Fruit fly (Drosophila melanogaster) whole organism, embryonic: Measurements from ENCODE around the gene Tom70.

Experiments
- Bdp1 ChIP-seq: fragments of 200-800 bp; sonication (Bioruptor generic); optimal IDR thresholded peaks from 3 replicates; lab custom pipeline; 2016; ENCODE audit warnings: missing biosample characterization, missing genetic modification characterization
- CG11456 ChIP-seq: fragments of 200-800 bp; sonication (Bioruptor generic); IDR thresholded peaks from 3 replicates; pipeline ENCODE4 v1.3.6; 2022; ENCODE audit warnings: missing biosample characterization, missing genetic modification characterization
- CG12155 ChIP-seq: fragments of 200-800 bp; sonication (Bioruptor generic); optimal IDR thresholded peaks from 3 replicates; lab custom pipeline; 2016; ENCODE audit warnings: missing biosample characterization, missing genetic modification characterization
- CG15514 ChIP-seq: fragments of 200-800 bp; sonication (Bioruptor generic); optimal IDR thresholded peaks from 3 replicates; lab custom pipeline; 2017; ENCODE audit warnings: missing biosample characterization, missing genetic modification characterization, mild to moderate bottlenecking, moderate library complexity, missing genetic modification reagents
- CG15696 ChIP-seq: fragments of 200-800 bp; sonication (Bioruptor generic); optimal IDR thresholded peaks from 2 replicates; lab custom pipeline; 2019; ENCODE audit warnings: missing biosample characterization, mild to moderate bottlenecking, missing genetic modification characterization, moderate library complexity
- CG1602 ChIP-seq: fragments of 200-800 bp; sonication (Bioruptor generic); optimal IDR thresholded peaks from 3 replicates; lab custom pipeline; 2016; ENCODE audit warnings: missing biosample characterization, missing genetic modification characterization
- CG16813 ChIP-seq: fragments of 200-800 bp; sonication (Bioruptor generic); IDR thresholded peaks from 3 replicates; pipeline ENCODE4 v1.3.6; 2022; ENCODE audit warnings: missing biosample characterization, missing genetic modification characterization; ENCODE audit not compliant: partially characterized antibody
- CG16815 ChIP-seq: fragments of 200-800 bp; sonication (Bioruptor generic); optimal IDR thresholded peaks from 3 replicates; lab custom pipeline; 2017; ENCODE audit warnings: missing biosample characterization, mild to moderate bottlenecking, missing genetic modification characterization
- CG17912 ChIP-seq: fragments of 200-800 bp; sonication (Bioruptor generic); optimal IDR thresholded peaks from 2 replicates; lab custom pipeline; 2018; ENCODE audit warnings: missing biosample characterization, mild to moderate bottlenecking, missing genetic modification characterization
- CG18011 ChIP-seq: fragments of 200-800 bp; sonication (Bioruptor generic); optimal IDR thresholded peaks from 2 replicates; lab custom pipeline; 2017; ENCODE audit warnings: missing biosample characterization, missing genetic modification characterization, mild to moderate bottlenecking, moderate library complexity, missing genotype
- CG18619 ChIP-seq: fragments of 200-800 bp; sonication (Bioruptor generic); optimal IDR thresholded peaks from 3 replicates; lab custom pipeline; 2017; ENCODE audit warnings: missing biosample characterization, mild to moderate bottlenecking, missing genetic modification characterization
- CG2129 ChIP-seq: fragments of 200-800 bp; sonication (Bioruptor generic); IDR thresholded peaks from 2 replicates; pipeline ENCODE4 v1.3.6; 2022; ENCODE audit warnings: missing biosample characterization, missing genetic modification characterization; ENCODE audit not compliant: partially characterized antibody
- CG2889 ChIP-seq: fragments of 200-800 bp; sonication (Bioruptor generic); IDR thresholded peaks from 3 replicates; pipeline ENCODE4 v1.3.6; 2022; ENCODE audit warnings: missing biosample characterization, missing genetic modification characterization
- CG30403 ChIP-seq: fragments of 200-800 bp; sonication (Bioruptor generic); optimal IDR thresholded peaks from 3 replicates; lab custom pipeline; 2016; ENCODE audit warnings: missing biosample characterization, missing genetic modification characterization
- CG34376 ChIP-seq: fragments of 200-800 bp; sonication (Bioruptor generic); optimal IDR thresholded peaks from 2 replicates; lab custom pipeline; 2018; ENCODE audit warnings: missing biosample characterization, mild to moderate bottlenecking, missing genetic modification characterization
- CG34422 ChIP-seq: fragments of 200-800 bp; sonication (Bioruptor generic); IDR thresholded peaks from 3 replicates; pipeline ENCODE4 v1.3.6; 2022; ENCODE audit warnings: missing biosample characterization, missing genetic modification characterization
- CG4730 ChIP-seq: fragments of 200-800 bp; sonication (Bioruptor generic); IDR thresholded peaks from 2 replicates; pipeline ENCODE4 v1.3.6; 2022; ENCODE audit warnings: missing biosample characterization, missing genetic modification characterization
- CG6272 ChIP-seq: fragments of 200-800 bp; sonication (Bioruptor generic); IDR thresholded peaks from 2 replicates; pipeline ENCODE4 v1.3.6; 2022; ENCODE audit warnings: missing biosample characterization, missing genetic modification characterization
- CG7556 ChIP-seq: fragments of 200-800 bp; sonication (Bioruptor generic); optimal IDR thresholded peaks from 2 replicates; lab custom pipeline; 2017; ENCODE audit warnings: missing biosample characterization, mild to moderate bottlenecking, missing genetic modification characterization
- CG8765 ChIP-seq: fragments of 200-800 bp; sonication (Bioruptor generic); IDR thresholded peaks from 2 replicates; pipeline ENCODE4 v1.3.6; 2022; ENCODE audit warnings: missing biosample characterization, missing genetic modification characterization
- Dll ChIP-seq: fragments of 200-800 bp; sonication (Bioruptor generic); IDR thresholded peaks from 4 replicates; pipeline ENCODE4 v1.3.6; 2022; ENCODE audit warnings: missing biosample characterization, missing genetic modification characterization; ENCODE audit not compliant: partially characterized antibody
- HmgD ChIP-seq: fragments of 200-800 bp; sonication (Bioruptor generic); optimal IDR thresholded peaks from 3 replicates; lab custom pipeline; 2016; ENCODE audit warnings: missing biosample characterization, missing genetic modification characterization
- Lim3 ChIP-seq: fragments of 200-800 bp; sonication (Bioruptor generic); IDR thresholded peaks from 2 replicates; pipeline ENCODE4 v1.3.6; 2022; ENCODE audit warnings: missing biosample characterization, missing genetic modification characterization
- Nf-YB ChIP-seq: fragments of 200-800 bp; sonication (Bioruptor generic); optimal IDR thresholded peaks from 3 replicates; lab custom pipeline; 2019; ENCODE audit warnings: missing biosample characterization, mild to moderate bottlenecking, missing genetic modification characterization, moderate library complexity
- Oli ChIP-seq: fragments of 200-800 bp; sonication (Bioruptor generic); optimal IDR thresholded peaks from 2 replicates; lab custom pipeline; 2018; ENCODE audit warnings: missing biosample characterization, mild to moderate bottlenecking, missing genetic modification characterization, moderate library complexity
- Poxn ChIP-seq: fragments of 200-800 bp; sonication (Bioruptor generic); IDR thresholded peaks from 2 replicates; pipeline ENCODE4 v1.3.6; 2022; ENCODE audit warnings: missing biosample characterization, missing genetic modification characterization
- Six4 ChIP-seq: fragments of 200-800 bp; sonication (Bioruptor generic); optimal IDR thresholded peaks from 2 replicates; lab custom pipeline; 2016; ENCODE audit warnings: missing biosample characterization, missing genetic modification characterization
- Sry-δ ChIP-seq: fragments of 200-800 bp; sonication (Bioruptor generic); optimal IDR thresholded peaks from 2 replicates; lab custom pipeline; 2016; ENCODE audit warnings: missing biosample characterization, missing genetic modification characterization
- ap ChIP-seq: fragments of 200-800 bp; sonication (Bioruptor generic); IDR thresholded peaks from 2 replicates; pipeline ENCODE4 v1.3.6; 2022; ENCODE audit warnings: missing biosample characterization, missing genetic modification characterization
- ase ChIP-seq: fragments of 200-800 bp; sonication (Bioruptor generic); IDR thresholded peaks from 3 replicates; pipeline ENCODE4 v1.3.6; 2022; ENCODE audit warnings: missing biosample characterization, missing genetic modification characterization
- ash1 ChIP-seq: fragments of 200-800 bp; sonication (Bioruptor generic); optimal IDR thresholded peaks from 2 replicates; lab custom pipeline; 2018; ENCODE audit warnings: missing biosample characterization, mild to moderate bottlenecking, missing genetic modification characterization
- bigmax ChIP-seq: fragments of 200-800 bp; sonication (Bioruptor generic); optimal IDR thresholded peaks from 2 replicates; lab custom pipeline; 2018; ENCODE audit warnings: missing biosample characterization, mild to moderate bottlenecking, missing genetic modification characterization
- cas ChIP-seq: fragments of 200-800 bp; sonication (Bioruptor generic); IDR thresholded peaks from 2 replicates; pipeline ENCODE4 v1.3.6; 2022; ENCODE audit warnings: missing biosample characterization, missing genetic modification characterization
- crc ChIP-seq: fragments of 200-800 bp; sonication (Bioruptor generic); optimal IDR thresholded peaks from 2 replicates; lab custom pipeline; 2016; ENCODE audit warnings: missing biosample characterization, missing genetic modification characterization
- crp ChIP-seq, 2 experiments: fragments of 200-800 bp; sonication (Bioruptor generic); optimal IDR thresholded peaks; 2 replicates in 1 of 2; 3 replicates in 1 of 2; lab custom pipeline; 2017; ENCODE audit warnings: missing biosample characterization in 2 of 2, missing genetic modification characterization in 2 of 2, mild to moderate bottlenecking in 1 of 2, moderate library complexity in 1 of 2
- dpn ChIP-seq, 2 experiments: fragments of 200-800 bp; sonication (Bioruptor generic); optimal IDR thresholded peaks; 3 replicates each; lab custom pipeline; 2016; ENCODE audit warnings: missing biosample characterization in 2 of 2, missing genetic modification characterization in 2 of 2
- fru ChIP-seq: fragments of >200 bp; optimal IDR thresholded peaks from 2 replicates; lab custom pipeline; 2017
- ken ChIP-seq: fragments of 200-800 bp; sonication (Bioruptor generic); IDR thresholded peaks from 3 replicates; pipeline ENCODE4 v1.3.6; 2022; ENCODE audit warnings: missing biosample characterization, missing genetic modification characterization
- lbe ChIP-seq: fragments of 200-800 bp; sonication (Bioruptor generic); optimal IDR thresholded peaks from 2 replicates; lab custom pipeline; 2016; ENCODE audit warnings: missing biosample characterization, mild to moderate bottlenecking, missing genetic modification characterization
- pan ChIP-seq, 4 experiments: fragments of >200 bp in 3 of 4; fragments of 200-800 bp in 1 of 4; sonication (Bioruptor generic) in 1 of 4; optimal IDR thresholded peaks in 3 of 4; IDR thresholded peaks in 1 of 4; 2 replicates each; pipeline versions ENCODE4 v1.3.6 to Lab custom; 2017 to 2022; ENCODE audit warnings: missing biosample characterization in 2 of 4, missing genetic modification characterization in 2 of 4, mixed read lengths in 1 of 4
- sens-2 ChIP-seq: fragments of 200-800 bp; sonication (Bioruptor generic); IDR thresholded peaks from 2 replicates; pipeline ENCODE4 v1.3.6; 2022; ENCODE audit warnings: missing biosample characterization, missing genetic modification characterization
- slbo ChIP-seq: fragments of 200-800 bp; sonication (Bioruptor generic); IDR thresholded peaks from 2 replicates; pipeline ENCODE4 v1.3.6; 2022; ENCODE audit warnings: missing biosample characterization, missing genetic modification characterization
- slou ChIP-seq: fragments of 200-800 bp; sonication (Bioruptor generic); optimal IDR thresholded peaks from 3 replicates; lab custom pipeline; 2016; ENCODE audit warnings: missing biosample characterization, missing genetic modification characterization
- sna ChIP-seq: fragments of 200-800 bp; sonication (Bioruptor generic); IDR thresholded peaks from 2 replicates; pipeline ENCODE4 v1.3.6; 2022; ENCODE audit warnings: missing biosample characterization, missing genetic modification characterization; ENCODE audit not compliant: partially characterized antibody
- unc-4 ChIP-seq: fragments of 200-800 bp; sonication (Bioruptor generic); IDR thresholded peaks from 2 replicates; pipeline ENCODE4 v1.3.6; 2022; ENCODE audit warnings: missing biosample characterization, missing genetic modification characterization; ENCODE audit not compliant: partially characterized antibody
- zf30C ChIP-seq: fragments of 200-800 bp; sonication (Bioruptor generic); optimal IDR thresholded peaks from 3 replicates; lab custom pipeline; 2018; ENCODE audit warnings: missing biosample characterization, mild to moderate bottlenecking, missing genetic modification characterization
- zfh2 ChIP-seq: fragments of 200-800 bp; sonication (Bioruptor generic); optimal IDR thresholded peaks from 2 replicates; lab custom pipeline; 2016; ENCODE audit warnings: missing biosample characterization, missing genetic modification characterization

Tom70 gene

DNA sequence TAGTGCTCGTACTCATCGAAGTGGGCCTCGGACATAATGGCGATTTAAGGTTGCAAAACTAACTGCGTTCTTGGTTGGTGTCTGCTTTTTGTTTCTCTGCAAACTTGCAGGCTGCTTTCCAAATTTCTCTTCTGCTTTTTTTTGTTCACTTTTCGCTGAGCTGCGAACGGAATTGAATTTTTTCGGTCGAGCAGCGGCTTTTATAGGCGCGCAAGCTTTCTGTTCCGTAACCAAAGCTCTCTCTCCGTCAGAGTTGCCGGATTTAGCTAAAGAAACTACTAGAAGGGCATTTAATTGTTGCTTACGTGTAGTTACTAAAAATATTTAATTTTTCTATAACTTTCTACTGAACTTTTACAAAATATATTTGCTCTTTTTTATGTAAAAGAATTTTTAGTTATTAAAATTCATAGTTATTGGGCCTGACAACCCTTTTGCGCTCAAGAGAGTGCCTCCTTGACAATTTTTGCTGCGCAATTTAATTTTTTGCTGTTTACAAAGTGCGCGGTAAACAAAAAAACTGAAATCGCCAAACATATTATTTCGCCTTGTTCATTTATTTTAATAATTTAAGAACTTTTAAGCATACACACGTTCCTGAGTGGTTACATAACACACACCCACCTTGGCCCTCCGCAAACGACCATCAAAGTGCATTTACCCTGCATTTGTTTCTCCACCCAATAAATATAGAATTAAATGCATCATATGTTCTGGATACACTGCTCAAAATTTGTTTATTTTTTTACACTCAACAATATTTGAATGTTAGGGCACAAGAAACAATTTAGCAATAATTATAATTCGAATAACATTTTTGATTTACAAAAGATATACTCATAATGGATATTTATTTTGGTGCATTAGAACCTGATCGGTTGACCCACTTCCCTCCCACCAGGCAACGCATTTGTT is 7.9 kb upstream of the Tom70 start, which contains the start of gene CG6770 (continued):
- TF ChIP-seq Dll (no peak), CG11456 (peak; percentile 77; the same call in 2 of the 3 replicates), CG2889 (peak; percentile 70), ken (peak; percentile 73), dpn (GFP tag; optimal IDR thresholded peaks at IDR 0.05; lab: Kevin White, UChicago) (peak; percentile 71), ash1 (GFP tag; lab: Kevin White, UChicago) (peak; percentile 17), ap (GFP tag; lab: Robert Waterston, UW) (peak; percentile 78), zfh2 (GFP tag; lab: Kevin White, UChicago) (peak; percentile 51), CG15696 (tag; lab: Kevin White, UChicago) (peak; percentile 12), Bdp1 (GFP tag; lab: Kevin White, UChicago) (no peak), sens-2 (GFP tag; lab: Robert Waterston, UW) (peak; percentile 53), Nf-YB (GFP tag; lab: Kevin White, UChicago) (peak; percentile 67), CG18619 (GFP tag; lab: Kevin White, UChicago) (peak; percentile 86), sna (GFP tag; lab: Robert Waterston, UW) (0 out of 2 replicates have a peak, but pooled peaks have one; percentile 28), CG15514 (peak; percentile 87), slou (GFP tag; lab: Kevin White, UChicago) (no peak), CG17912 (no peak), CG34422 (GFP tag; lab: Robert Waterston, UW) (peak; percentile 68), Sry-δ (no peak), Oli (tag; lab: Kevin White, UChicago) (peak; percentile 77), pan (optimal IDR thresholded peaks at IDR 0.05; lab: Kevin White, UChicago) (no peak), pan (GFP tag; optimal IDR thresholded peaks at IDR 0.05 in 1 of 2, IDR thresholded peaks at IDR 0.05 in 1 of 2) (peak in 1 of 2 experiments; percentile 90), lbe (GFP tag; lab: Kevin White, UChicago) (peak; percentile 90), unc-4 (GFP tag; lab: Robert Waterston, UW) (0 out of 2 replicates have a peak, but pooled peaks have one; percentile 32), CG2129 (no peak), cas (GFP tag; lab: Robert Waterston, UW) (peak; percentile 60), CG6272 (no peak; the same call in 1 of the 2 replicates), Poxn (GFP tag; lab: Robert Waterston, UW) (0 out of 2 replicates have a peak, but pooled peaks have one; percentile 40), CG1602 (GFP tag; lab: Kevin White, UChicago) (peak; percentile 39), crc (GFP tag; lab: Kevin White, UChicago) (peak; percentile 8), Six4 (GFP tag; lab: Kevin White, UChicago) (no peak), CG4730 (GFP tag; lab: Robert Waterston, UW) (peak; percentile 70), CG18011 (GFP tag; lab: Kevin White, UChicago) (peak; percentile 43), CG7556 (peak; percentile 90), Lim3 (GFP tag; lab: Robert Waterston, UW) (no peak), CG8765 (0 out of 2 replicates have a peak, but pooled peaks have one; percentile 13), CG16813 (GFP tag; lab: Robert Waterston, UW) (no peak), CG30403 (GFP tag; lab: Kevin White, UChicago) (peak; percentile 77), CG12155 (GFP tag; lab: Kevin White, UChicago) (peak; percentile 60), bigmax (peak; percentile 58), ase (GFP tag; lab: Robert Waterston, UW) (peak; percentile 67; the same call in 2 of the 3 replicates), fru (lab: Kevin White, UChicago) (no peak), CG34376 (GFP tag; lab: Kevin White, UChicago) (peak; percentile 84), zf30C (GFP tag; lab: Kevin White, UChicago) (peak; percentile 28), crp (GFP tag; optimal IDR thresholded peaks at IDR 0.05; lab: Kevin White, UChicago) (no peak), slbo (GFP tag; lab: Robert Waterston, UW) (peak; percentile 85), HmgD (GFP tag; lab: Kevin White, UChicago) (no peak), CG16815 (peak; percentile 2)
